Worm (Caenorhabditis elegans) whole organism, L4/young adult: Measurements from ENCODE around the gene F49H6.15.

Experiments
- W03F9.2 ChIP-seq: fragments of 150-350 bp; optimal IDR thresholded peaks from 2 replicates; lab custom pipeline; 2014; ENCODE audit warnings: missing biosample characterization, missing genetic modification characterization
- dao-5 ChIP-seq: sonication (generic microtip); optimal IDR thresholded peaks from 2 replicates; lab custom pipeline; 2016; ENCODE audit warnings: missing genotype, missing genetic modification characterization, moderate library complexity, missing compliant biosample characterization
- him-1 ChIP-seq: sonication (generic microtip); optimal IDR thresholded peaks from 2 replicates; lab custom pipeline; 2016; ENCODE audit warnings: missing genotype, missing genetic modification reagents, missing genetic modification characterization, missing compliant biosample characterization

F49H6.15 gene

DNA sequence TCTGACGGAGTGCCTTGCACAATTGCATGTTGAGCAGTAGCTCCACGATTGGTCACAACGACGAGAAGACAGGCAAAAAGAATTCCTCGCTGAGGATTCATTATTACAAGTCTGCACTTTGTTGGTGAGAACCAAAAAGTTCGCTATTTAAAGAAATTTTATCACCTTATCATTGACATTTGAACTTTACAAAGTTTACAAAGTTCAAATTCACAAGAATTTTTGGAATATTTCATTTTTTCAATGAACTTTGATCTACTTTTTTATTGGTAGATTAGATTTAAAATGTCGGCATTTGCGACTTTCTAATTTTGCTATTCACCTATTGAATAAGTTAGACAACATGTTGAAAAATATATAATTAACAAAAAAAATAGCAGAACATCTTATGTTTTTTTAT is at the start of gene F49H6.15:
Gene F49H6.15 (minus strand): TSS at position 101 of the 400 bp plus-strand sequence.
- TF ChIP-seq W03F9.2 (tag; lab: Kevin White, UChicago) = no peak
- no peak for TF ChIP-seq him-1 (tag; lab: Kevin White, UChicago)
- TF ChIP-seq dao-5 (tag; lab: Kevin White, UChicago) = no peak

DNA sequence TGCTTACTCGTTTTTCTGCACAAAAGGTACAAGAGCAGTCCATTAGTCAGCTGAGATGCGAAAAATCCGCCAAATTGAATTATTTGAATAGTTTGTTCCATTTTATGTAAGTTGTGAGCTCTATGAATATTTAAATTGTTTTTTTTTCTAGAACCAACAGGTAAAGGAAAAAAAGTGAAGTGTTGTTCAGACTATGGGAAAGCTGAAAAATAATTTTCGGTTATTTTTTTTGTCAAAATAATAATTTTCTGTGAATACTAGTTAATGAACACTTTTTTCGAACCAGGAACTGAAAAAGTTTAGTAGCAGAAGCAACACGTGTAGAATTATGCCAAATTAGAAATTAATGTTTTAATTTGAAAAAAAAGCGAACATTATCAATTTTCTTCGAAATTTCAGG is 49.7 kb upstream of the F49H6.15 start, which contains the start of gene str-125:
Gene str-125 (minus strand): TSS at position 101 of the 400 bp plus-strand sequence.
- no peak for TF ChIP-seq dao-5 (tag; lab: Kevin White, UChicago)
- TF ChIP-seq him-1 (tag; lab: Kevin White, UChicago) = no peak
- no peak for TF ChIP-seq W03F9.2 (tag; lab: Kevin White, UChicago)

DNA sequence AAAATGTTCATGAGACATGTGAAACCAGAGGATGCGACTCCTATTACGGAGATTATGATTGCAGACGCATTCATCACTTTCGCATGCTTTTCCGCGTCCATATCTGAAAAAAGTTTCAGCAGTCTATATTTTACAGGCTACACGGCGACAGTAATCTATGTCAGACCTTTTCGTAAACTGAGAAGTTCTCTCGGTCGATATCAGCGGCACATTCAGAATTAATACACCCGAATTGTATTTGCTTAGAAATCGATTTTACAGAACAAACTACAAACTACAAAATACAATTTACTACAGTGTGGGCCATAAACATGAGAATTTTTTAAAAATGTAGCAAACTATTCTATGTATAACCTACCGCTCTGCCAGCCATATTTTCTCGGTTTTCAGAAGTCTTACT is 45.4 kb upstream of the F49H6.15 start, which contains the start of gene srbc-14:
Gene srbc-14 (minus strand): TSS at position 101 of the 400 bp plus-strand sequence.
- TF ChIP-seq him-1 (tag; lab: Kevin White, UChicago) (no peak), W03F9.2 (tag; lab: Kevin White, UChicago) (no peak), dao-5 (tag; lab: Kevin White, UChicago) (no peak)

DNA sequence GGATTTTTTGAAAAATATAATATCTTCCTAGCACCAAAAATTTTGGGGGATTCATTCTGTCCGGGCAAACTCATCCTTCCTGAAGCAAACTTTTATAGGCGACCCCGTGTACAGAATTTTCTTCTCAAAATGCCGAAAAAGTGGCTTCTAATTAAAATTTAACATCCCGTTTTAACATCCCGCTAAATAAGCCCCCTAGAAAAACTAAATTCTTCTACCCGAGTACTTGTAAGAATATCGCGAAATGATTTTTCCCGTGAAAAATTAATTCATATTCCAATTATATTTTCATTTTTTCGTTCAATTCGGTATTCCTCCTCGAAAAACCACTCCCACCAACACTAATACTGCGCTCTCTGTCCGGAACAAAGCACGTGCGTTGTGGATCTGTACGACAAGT is 42.6 kb upstream of the F49H6.15 start, which contains the start of gene T05E12.8:
Gene T05E12.8 (plus strand): TSS at position 301 of the 400 bp plus-strand sequence.
- no peak for TF ChIP-seq him-1 (tag; lab: Kevin White, UChicago)
- TF ChIP-seq dao-5 (tag; lab: Kevin White, UChicago) = no peak
- no peak for TF ChIP-seq W03F9.2 (tag; lab: Kevin White, UChicago)

DNA sequence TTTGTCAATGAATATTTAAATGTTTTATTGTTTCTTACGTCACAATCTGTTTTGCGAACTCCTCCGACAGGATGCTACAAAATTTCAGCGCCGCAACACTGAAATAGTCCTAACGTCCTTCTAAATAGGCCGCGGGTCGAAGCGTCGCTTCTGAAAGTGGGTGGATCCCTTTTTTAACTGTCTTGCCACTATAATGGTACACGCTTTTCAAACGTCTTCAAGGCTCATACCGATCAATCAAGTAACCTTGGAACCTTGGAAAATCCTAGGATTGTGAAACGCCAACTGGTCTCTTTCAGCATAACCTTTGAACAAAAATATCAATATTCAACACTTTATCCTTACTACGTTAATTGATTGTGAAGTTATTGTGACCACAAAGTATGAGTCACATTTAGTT is 40.4 kb upstream of the F49H6.15 start:
- no peak for TF ChIP-seq dao-5 (tag; lab: Kevin White, UChicago)
- TF ChIP-seq W03F9.2 (tag; lab: Kevin White, UChicago) = no peak
- no peak for TF ChIP-seq him-1 (tag; lab: Kevin White, UChicago)

DNA sequence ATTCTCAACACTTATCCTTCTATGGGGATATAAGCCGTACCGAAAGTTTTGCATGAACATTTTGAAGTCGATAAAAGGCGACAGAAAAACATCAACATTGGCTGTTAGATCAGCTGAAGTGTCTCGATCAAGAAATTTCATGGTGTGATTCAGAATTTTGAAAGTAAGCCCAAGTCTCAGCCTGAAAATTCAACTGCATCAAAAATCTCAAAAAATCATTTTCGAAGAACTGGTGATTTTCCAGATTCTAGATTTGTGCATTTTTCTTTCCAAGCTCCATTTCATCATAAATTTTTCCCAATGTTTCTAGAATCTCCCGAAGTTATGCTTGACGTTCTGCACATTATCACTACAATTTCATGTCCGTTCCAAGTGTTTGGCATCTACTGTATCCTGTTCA is 38.5 kb upstream of the F49H6.15 start, which contains the start of gene srh-255:
Gene srh-255 (plus strand): TSS at position 301 of the 400 bp plus-strand sequence.
- no peak for TF ChIP-seq W03F9.2 (tag; lab: Kevin White, UChicago)
- no peak for TF ChIP-seq him-1 (tag; lab: Kevin White, UChicago)
- no peak for TF ChIP-seq dao-5 (tag; lab: Kevin White, UChicago)

DNA sequence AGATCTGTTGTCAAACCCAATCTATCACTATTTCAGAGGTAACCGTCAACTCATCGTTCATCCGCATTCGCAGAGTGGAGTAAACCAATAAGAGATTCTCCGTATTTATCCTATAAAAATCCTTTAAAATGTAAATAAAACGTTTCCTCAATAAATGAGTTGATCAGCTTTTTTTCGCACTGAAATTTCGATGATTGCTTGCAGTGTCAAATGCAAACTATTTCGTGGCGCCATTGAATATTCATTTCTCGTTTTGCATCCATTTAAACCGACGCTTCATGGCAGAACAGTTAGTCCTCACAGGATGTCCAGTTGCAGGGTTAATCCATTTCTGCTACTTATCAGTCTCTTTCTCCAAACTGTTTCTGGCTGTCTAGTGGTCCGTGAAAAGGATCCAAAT is 35.4 kb upstream of the F49H6.15 start, which contains the start of gene F28B1.9:
Gene F28B1.9 (plus strand): TSS at position 301 of the 400 bp plus-strand sequence.
- TF ChIP-seq W03F9.2 (tag; lab: Kevin White, UChicago) = no peak

DNA sequence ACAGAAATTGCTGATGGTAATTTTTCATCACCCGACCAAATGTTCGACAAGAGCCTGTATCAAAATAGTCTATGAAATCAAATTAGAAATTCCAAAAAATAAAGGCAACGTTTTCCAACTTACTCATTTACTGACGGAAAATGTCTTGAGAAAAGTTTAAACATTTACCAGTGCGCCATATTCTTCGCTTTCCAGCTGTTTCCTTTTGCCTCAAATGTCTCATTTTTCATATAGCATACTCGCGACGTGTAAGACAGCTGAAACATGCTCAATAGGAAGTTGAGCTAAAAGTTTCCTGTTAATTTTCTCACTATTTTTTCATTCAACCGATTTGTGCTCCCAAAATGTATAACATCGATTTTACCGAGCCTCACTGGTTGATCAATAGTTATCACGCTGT is 33.8 kb upstream of the F49H6.15 start, which contains the start of gene sri-66:
Gene sri-66 (plus strand): TSS at position 301 of the 400 bp plus-strand sequence.
- TF ChIP-seq dao-5 (tag; lab: Kevin White, UChicago) (no peak), W03F9.2 (tag; lab: Kevin White, UChicago) (no peak), him-1 (tag; lab: Kevin White, UChicago) (no peak)

DNA sequence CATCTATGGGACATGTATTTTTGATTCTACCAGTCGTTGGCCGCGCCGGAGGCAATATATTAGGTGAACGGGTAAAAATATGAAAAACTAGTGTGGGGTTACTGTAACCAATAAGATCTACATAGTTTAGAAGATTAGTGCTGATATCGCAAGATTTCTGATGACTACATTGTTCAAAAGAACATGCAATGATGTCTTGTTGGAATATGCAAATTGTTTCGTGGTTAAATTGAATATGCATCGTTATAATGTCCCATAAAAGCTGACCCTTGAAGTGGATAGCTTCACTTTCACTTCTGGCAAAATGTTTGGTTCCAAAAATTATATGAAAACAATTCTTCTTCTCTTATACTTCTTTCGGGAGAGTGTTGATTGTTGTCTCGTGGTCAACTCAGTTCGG is 18.3 kb upstream of the F49H6.15 start, which contains the start of gene F28B1.2:
Gene F28B1.2 (plus strand): TSS at position 301 of the 400 bp plus-strand sequence.
- TF ChIP-seq W03F9.2 (tag; lab: Kevin White, UChicago) (no peak), dao-5 (tag; lab: Kevin White, UChicago) (no peak), him-1 (tag; lab: Kevin White, UChicago) (no peak)

DNA sequence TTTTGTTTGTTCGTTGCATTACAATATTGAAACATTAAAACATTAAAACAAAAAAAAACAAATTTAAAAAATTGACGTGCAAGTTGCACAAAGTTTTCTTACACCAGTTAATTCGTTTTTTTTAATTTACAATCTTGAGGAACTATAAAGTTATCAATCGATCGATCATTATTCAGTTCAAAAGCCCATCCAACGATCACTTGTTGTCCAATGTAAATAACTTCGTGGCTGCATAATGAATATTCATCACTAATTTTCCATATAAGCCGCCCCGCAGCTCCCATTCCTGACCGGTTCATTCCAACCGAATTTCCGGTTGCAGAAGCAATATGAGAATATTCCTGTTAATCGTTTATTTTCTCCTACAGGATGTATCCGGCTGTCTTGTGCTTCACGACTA is 16.1 kb upstream of the F49H6.15 start, which contains the start of gene hpo-33:
Gene hpo-33 (plus strand): TSS at position 301 of the 400 bp plus-strand sequence.
- TF ChIP-seq him-1 (tag; lab: Kevin White, UChicago) = no peak
- no peak for TF ChIP-seq dao-5 (tag; lab: Kevin White, UChicago)
- TF ChIP-seq W03F9.2 (tag; lab: Kevin White, UChicago) = no peak

DNA sequence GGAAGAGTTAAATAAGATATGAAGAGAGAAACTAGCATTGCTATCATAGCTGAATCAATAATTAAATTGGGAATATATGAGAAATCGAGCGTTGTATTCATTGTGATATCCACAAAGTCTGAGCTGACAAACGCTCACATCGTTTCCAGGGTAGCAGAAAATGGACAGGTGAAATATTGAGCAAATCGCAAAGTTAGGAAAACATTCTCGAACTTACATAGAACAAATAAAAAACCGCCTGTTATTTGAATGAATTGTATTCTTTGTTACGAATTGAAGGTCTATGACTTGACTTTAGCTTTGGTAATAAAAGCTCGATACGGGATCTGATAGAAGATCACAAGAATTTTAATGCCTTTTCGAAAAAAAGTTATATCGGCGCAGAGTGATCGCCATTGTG is 9.7 kb upstream of the F49H6.15 start, which contains the start of gene srz-94:
Gene srz-94 (minus strand): TSS at position 101 of the 400 bp plus-strand sequence.
- TF ChIP-seq W03F9.2 (tag; lab: Kevin White, UChicago) = no peak

DNA sequence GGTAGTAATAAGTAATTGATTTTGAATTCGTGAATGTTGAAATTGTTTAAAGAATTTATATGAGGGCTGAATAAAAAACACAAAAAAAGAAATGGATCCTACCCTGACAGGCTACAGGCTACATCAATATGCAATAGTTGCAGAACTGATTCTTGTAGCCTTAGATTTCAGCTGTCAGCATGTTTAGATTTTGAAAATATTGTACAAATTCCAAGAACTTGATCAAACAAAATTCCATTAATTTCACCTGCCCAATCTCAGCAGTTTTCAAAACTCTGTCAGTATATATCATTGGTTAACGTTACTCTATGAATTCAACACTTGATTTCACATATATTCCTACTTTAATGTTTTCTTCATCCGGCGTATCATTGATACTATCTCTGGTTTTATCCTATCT is 4.2 kb upstream of the F49H6.15 start:
- no peak for TF ChIP-seq him-1 (tag; lab: Kevin White, UChicago)
- no peak for TF ChIP-seq W03F9.2 (tag; lab: Kevin White, UChicago)
- TF ChIP-seq dao-5 (tag; lab: Kevin White, UChicago) = no peak

DNA sequence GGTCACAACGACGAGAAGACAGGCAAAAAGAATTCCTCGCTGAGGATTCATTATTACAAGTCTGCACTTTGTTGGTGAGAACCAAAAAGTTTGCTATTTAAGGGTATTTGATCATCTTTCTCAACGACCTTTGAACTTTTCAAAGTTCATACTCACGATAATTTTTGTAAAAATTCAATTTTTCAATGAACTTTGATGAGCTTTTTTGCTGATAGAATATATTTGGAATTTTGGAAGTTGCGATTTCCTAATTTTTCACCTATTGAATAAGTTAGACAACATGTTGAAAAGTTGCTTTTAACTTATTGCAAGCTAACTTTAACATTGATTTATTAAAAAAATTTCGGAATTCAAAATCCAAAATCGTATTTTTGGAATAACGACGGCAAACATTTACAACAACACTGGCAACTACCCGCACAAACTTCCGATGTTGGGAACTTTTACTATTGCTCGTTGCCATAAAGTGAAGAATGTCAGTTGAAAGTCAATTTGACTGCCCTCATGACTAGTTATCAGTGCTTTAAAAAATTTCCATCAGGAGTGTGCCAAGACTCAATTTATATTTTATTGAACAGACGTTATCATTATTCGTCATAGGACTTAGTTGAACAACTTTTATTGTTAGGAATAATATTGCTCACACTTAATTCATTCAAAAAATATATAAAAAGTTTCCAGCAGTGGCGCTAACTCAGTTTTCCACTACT is 3.4 kb downstream of the F49H6.15 start, which contains the start of the genes F49H6.8 and F49H6.5:
Gene F49H6.8 (minus strand): TSS at position 51 of the 710 bp plus-strand sequence.
Gene F49H6.5 (plus strand): TSS at position 629 of the 710 bp plus-strand sequence.
- TF ChIP-seq W03F9.2 (tag; lab: Kevin White, UChicago) = no peak
- no peak for TF ChIP-seq him-1 (tag; lab: Kevin White, UChicago)
- no peak for TF ChIP-seq dao-5 (tag; lab: Kevin White, UChicago)
